Worm (Caenorhabditis elegans) whole organism, L4 larva: Measurements from ENCODE around the gene fkh-4.
"Not testable (repeated sequence)": the region's sequence is repeated elsewhere in the genome, so short reads cannot be mapped to it uniquely, and the experiment has no call there.

Experiments used
- D1046.2 ChIP-seq: fragments of 200-800 bp; sonication (Bioruptor generic); IDR thresholded peaks from 2 replicates; pipeline ENCODE4 v1.3.6; 2022; ENCODE audit warnings: missing genetic modification characterization, missing compliant biosample characterization
- F26F4.8 ChIP-seq: fragments of 200-800 bp; sonication (Bioruptor generic); conservative IDR thresholded peaks from 2 replicates; pipeline ENCODE4 v1.3.6; 2022; ENCODE audit warnings: missing genetic modification characterization, missing compliant biosample characterization
- Y48G9A.11 ChIP-seq: fragments of 200-800 bp; sonication (Bioruptor generic); IDR thresholded peaks from 2 replicates; pipeline ENCODE4 v1.3.6; 2022; ENCODE audit warnings: missing genetic modification reagents, missing genetic modification characterization, missing compliant biosample characterization
- ZK337.2 ChIP-seq: fragments of 200-800 bp; sonication (Bioruptor generic); IDR thresholded peaks from 2 replicates; pipeline ENCODE4 v1.3.6; 2022; ENCODE audit warnings: missing genetic modification reagents, missing genetic modification characterization, missing compliant biosample characterization
- aly-2 ChIP-seq: sonication (generic microtip); optimal IDR thresholded peaks from 2 replicates; lab custom pipeline; 2018; ENCODE audit warnings: missing biosample characterization, missing genetic modification characterization
- arid-1 ChIP-seq: fragments of 200-800 bp; sonication (Bioruptor generic); conservative IDR thresholded peaks from 2 replicates; pipeline ENCODE4 v1.3.6; 2022; ENCODE audit warnings: missing genetic modification reagents, missing genetic modification characterization, missing compliant biosample characterization
- attf-4 ChIP-seq: sonication (generic microtip); optimal IDR thresholded peaks from 3 replicates; lab custom pipeline; 2017; ENCODE audit warnings: missing biosample characterization, missing genetic modification characterization
- ceh-44 ChIP-seq: fragments of 200-800 bp; sonication (Bioruptor generic); IDR thresholded peaks from 2 replicates; pipeline ENCODE4 v1.3.6; 2022; ENCODE audit warnings: missing genetic modification reagents, missing genetic modification characterization, missing compliant biosample characterization
- dmd-6 ChIP-seq: fragments of 200-800 bp; sonication (Bioruptor generic); IDR thresholded peaks from 2 replicates; pipeline ENCODE4 v1.3.6; 2022; ENCODE audit warnings: missing genetic modification reagents, missing genetic modification characterization, missing compliant biosample characterization
- duxl-1 ChIP-seq: sonication (generic microtip); optimal IDR thresholded peaks from 2 replicates; lab custom pipeline; 2016; ENCODE audit warnings: mild to moderate bottlenecking, missing genetic modification characterization, moderate library complexity, missing compliant biosample characterization; ENCODE audit not compliant: poor library complexity
- hlh-11 ChIP-seq: fragments of 200-800 bp; sonication (Bioruptor generic); optimal IDR thresholded peaks from 2 replicates; lab custom pipeline; 2018; ENCODE audit warnings: mild to moderate bottlenecking, missing genetic modification characterization, missing compliant biosample characterization
- hlh-30 ChIP-seq: sonication (generic microtip); optimal IDR thresholded peaks from 2 replicates; lab custom pipeline; 2017; ENCODE audit warnings: antibody characterized with exemption, mild to moderate bottlenecking, missing genetic modification characterization, missing compliant biosample characterization; ENCODE audit not compliant: insufficient read depth
- jun-1 ChIP-seq: fragments of 150-350 bp; optimal IDR thresholded peaks from 2 replicates; lab custom pipeline; 2014; ENCODE audit warnings: missing biosample characterization, missing genetic modification reagents, missing genetic modification characterization
- lin-1 ChIP-seq: fragments of 200-800 bp; sonication (Bioruptor generic); IDR thresholded peaks from 2 replicates; pipeline ENCODE4 v1.3.6; 2022; ENCODE audit warnings: missing genetic modification reagents, missing genetic modification characterization, missing compliant biosample characterization
- lin-13 ChIP-seq: fragments of 150-350 bp; optimal IDR thresholded peaks from 2 replicates; lab custom pipeline; 2014; ENCODE audit warnings: missing biosample characterization, missing genetic modification reagents, missing genetic modification characterization
- lin-29 ChIP-seq: fragments of 200-800 bp; sonication (Bioruptor generic); IDR thresholded peaks from 2 replicates; pipeline ENCODE4 v1.3.6; 2022; ENCODE audit warnings: missing genetic modification reagents, missing genetic modification characterization, missing compliant biosample characterization
- madf-5 ChIP-seq, 2 experiments: fragments of 200-800 bp; sonication (Bioruptor generic); IDR thresholded peaks; 2 replicates each; pipeline ENCODE4 v1.3.6; 2022; ENCODE audit warnings: missing compliant biosample characterization in 2 of 2, missing genetic modification characterization in 2 of 2
- mep-1 ChIP-seq: fragments of 150-350 bp; sonication (generic microtip); optimal IDR thresholded peaks from 3 replicates; lab custom pipeline; 2014; ENCODE audit warnings: missing biosample characterization, missing genetic modification characterization
- mes-2 ChIP-seq: sonication (generic microtip); optimal IDR thresholded peaks from 2 replicates; lab custom pipeline; 2016; ENCODE audit warnings: missing genotype, mild to moderate bottlenecking, missing genetic modification characterization, missing compliant biosample characterization; ENCODE audit not compliant: poor library complexity, severe bottlenecking
- nhr-10 ChIP-seq: fragments of 150-350 bp; optimal IDR thresholded peaks from 2 replicates; lab custom pipeline; 2014; ENCODE audit warnings: missing biosample characterization, missing genetic modification characterization
- nhr-102 ChIP-seq: sonication (generic microtip); optimal IDR thresholded peaks from 2 replicates; lab custom pipeline; 2016; ENCODE audit warnings: mild to moderate bottlenecking, missing genetic modification characterization, moderate library complexity, missing compliant biosample characterization
- nhr-28 ChIP-seq: fragments of 150-350 bp; optimal IDR thresholded peaks from 2 replicates; lab custom pipeline; 2014; ENCODE audit warnings: missing biosample characterization, missing genetic modification characterization
- nhr-42 ChIP-seq: fragments of 200-800 bp; sonication (Bioruptor generic); IDR thresholded peaks from 2 replicates; pipeline ENCODE4 v1.3.6; 2022; ENCODE audit warnings: missing genetic modification characterization, missing compliant biosample characterization
- nhr-48 ChIP-seq: sonication (generic microtip); optimal IDR thresholded peaks from 2 replicates; lab custom pipeline; 2016; ENCODE audit warnings: mild to moderate bottlenecking, missing genetic modification characterization, missing compliant biosample characterization
- nhr-77 ChIP-seq: fragments of 150-350 bp; optimal IDR thresholded peaks from 2 replicates; lab custom pipeline; 2014; ENCODE audit warnings: missing biosample characterization, missing genetic modification characterization
- php-3 ChIP-seq: fragments of 200-800 bp; sonication (Bioruptor generic); IDR thresholded peaks from 2 replicates; pipeline ENCODE4 v1.3.6; 2022; ENCODE audit warnings: missing genetic modification reagents, missing genetic modification characterization, missing compliant biosample characterization
- pqm-1 ChIP-seq: sonication (generic microtip); optimal IDR thresholded peaks from 2 replicates; lab custom pipeline; 2017; ENCODE audit warnings: missing biosample characterization, missing genetic modification characterization
- set-16 ChIP-seq: fragments of 200-800 bp; sonication (Bioruptor generic); IDR thresholded peaks from 2 replicates; pipeline ENCODE4 v1.3.6; 2022; ENCODE audit warnings: missing genetic modification reagents, missing genetic modification characterization, missing compliant biosample characterization
- skn-1 ChIP-seq: fragments of 150-350 bp; optimal IDR thresholded peaks from 2 replicates; lab custom pipeline; 2014; ENCODE audit warnings: missing biosample characterization, missing genetic modification characterization
- snpc-4 ChIP-seq: fragments of 150-350 bp; optimal IDR thresholded peaks from 2 replicates; lab custom pipeline; 2014; ENCODE audit warnings: missing biosample characterization, missing genetic modification characterization
- spr-1 ChIP-seq: sonication (generic microtip); optimal IDR thresholded peaks from 2 replicates; lab custom pipeline; 2016; ENCODE audit warnings: mild to moderate bottlenecking, missing genetic modification characterization, missing compliant biosample characterization
- tra-1 ChIP-seq: fragments of 200-800 bp; sonication (Bioruptor generic); IDR thresholded peaks from 2 replicates; pipeline ENCODE4 v1.3.6; 2022; ENCODE audit warnings: missing genetic modification reagents, missing genetic modification characterization, missing compliant biosample characterization
- unc-62 ChIP-seq, 3 experiments: fragments of 150-350 bp in 1 of 3; sonication (generic microtip); optimal IDR thresholded peaks in 2 of 3; peaks in 1 of 3; 1 replicate in 1 of 3; 2 replicates in 2 of 3; lab custom pipeline; 2014 to 2017; ENCODE audit warnings: missing biosample characterization in 3 of 3, missing genetic modification characterization in 3 of 3, missing genetic modification reagents in 3 of 3, missing genotype in 1 of 3
- vab-7 ChIP-seq: fragments of 200-800 bp; sonication (Bioruptor generic); IDR thresholded peaks from 2 replicates; pipeline ENCODE4 v1.3.6; 2022; ENCODE audit warnings: missing genetic modification reagents, missing genetic modification characterization, missing compliant biosample characterization
- zfp-3 ChIP-seq: fragments of 200-800 bp; sonication (Bioruptor generic); conservative IDR thresholded peaks from 2 replicates; pipeline ENCODE4 v1.3.6; 2022; ENCODE audit warnings: missing genetic modification reagents, missing genetic modification characterization, missing compliant biosample characterization

Gene fkh-4

DNA sequence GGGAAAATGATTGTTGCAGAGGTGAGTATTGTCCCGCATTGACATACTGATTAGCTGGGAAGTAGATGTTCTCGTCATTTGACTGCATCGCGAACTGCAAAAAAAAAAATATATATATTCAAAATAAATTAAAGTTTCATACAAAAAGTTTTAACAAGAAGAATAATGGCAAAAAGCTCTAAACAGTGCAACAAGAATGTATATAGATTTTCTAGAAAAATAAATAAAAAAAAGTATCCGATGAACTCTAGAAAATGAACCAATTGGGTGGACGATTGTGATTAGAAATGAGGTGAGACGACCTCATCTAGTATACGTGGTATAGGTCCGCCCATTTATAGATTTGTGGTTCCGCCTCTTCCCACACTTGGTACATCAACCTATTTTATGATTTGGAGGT is at the start of gene fkh-4:
TSS of gene fkh-4 (minus strand) at position 101 of the 400 bp plus-strand sequence.
- not testable (repeated sequence) for TF ChIP-seq nhr-42 (GFP tag; lab: Robert Waterston, UW); vab-7 (GFP tag; lab: Robert Waterston, UW); snpc-4 (tag; lab: Kevin White, UChicago)
- TF ChIP-seq, all 104 proteins: peak for 0; not testable (repeated sequence) for 104

DNA sequence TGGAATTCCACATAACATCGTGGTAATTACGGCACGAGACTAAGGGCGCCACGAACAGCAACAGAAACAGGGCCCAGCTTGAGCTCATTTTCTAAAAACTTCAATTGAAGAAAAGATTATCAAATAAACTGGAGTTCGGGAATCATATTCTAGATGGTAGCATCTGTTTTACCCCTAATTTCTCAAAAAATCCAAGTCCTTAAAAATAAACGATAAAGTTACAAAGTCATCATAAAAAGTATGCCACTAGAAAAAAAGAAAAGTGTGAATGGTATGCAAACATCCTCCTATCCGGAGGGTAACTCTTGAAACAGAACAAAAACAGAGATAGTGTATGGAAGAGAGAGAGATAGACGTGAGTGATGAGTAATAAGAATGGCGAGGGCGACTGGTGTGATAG is 48.7 kb upstream of the fkh-4 start, which contains the start of gene efn-3:
TSS of gene efn-3 (minus strand) at position 101 of the 400 bp plus-strand sequence.
- TF ChIP-seq nhr-48 (tag; lab: Kevin White, UChicago), result no peak
- no peak for TF ChIP-seq php-3 (GFP tag; lab: Robert Waterston, UW)
- no peak for TF ChIP-seq lin-29 (GFP tag; lab: Robert Waterston, UW)
- TF ChIP-seq ceh-44 (GFP tag; lab: Robert Waterston, UW), result no peak

DNA sequence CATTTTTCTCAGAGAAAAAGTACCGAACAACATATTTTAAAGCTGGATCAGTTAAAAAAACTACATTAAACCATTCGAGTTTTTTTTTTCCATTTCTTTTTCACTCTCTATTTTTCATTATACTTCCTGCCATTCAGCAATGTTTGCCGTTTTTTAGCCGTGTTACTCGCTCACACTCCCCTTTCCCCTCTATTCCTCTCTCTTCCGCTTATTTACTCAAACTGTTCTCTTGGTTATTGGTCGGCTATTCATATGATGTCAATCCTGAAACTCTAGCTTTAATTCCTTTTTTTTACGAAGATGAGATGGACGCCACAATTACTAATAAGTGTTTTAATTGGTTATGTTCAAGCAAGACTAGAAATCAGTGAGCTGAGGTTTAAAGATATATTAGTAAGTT is 43.2 kb upstream of the fkh-4 start, which contains the start of gene tre-4:
TSS of gene tre-4 (plus strand) at position 301 of the 400 bp plus-strand sequence.
- TF ChIP-seq nhr-48 (tag; lab: Kevin White, UChicago) (no peak), lin-1 (GFP tag; lab: Robert Waterston, UW) (no peak), nhr-102 (no peak), F26F4.8 (GFP tag; lab: Robert Waterston, UW) (no peak), arid-1 (no peak), hlh-30 (tag; lab: Kevin White, UChicago) (no peak), spr-1 (tag; lab: Kevin White, UChicago) (no peak), ZK337.2 (GFP tag; lab: Robert Waterston, UW) (no peak), php-3 (GFP tag; lab: Robert Waterston, UW) (no peak), pqm-1 (tag; lab: Kevin White, UChicago) (no peak), duxl-1 (tag; lab: Kevin White, UChicago) (no peak), mes-2 (no peak), zfp-3 (GFP tag; lab: Robert Waterston, UW) (no peak), mep-1 (no peak), skn-1 (no peak), aly-2 (tag; lab: Kevin White, UChicago) (no peak), nhr-77 (tag; lab: Kevin White, UChicago) (no peak), attf-4 (tag; lab: Kevin White, UChicago) (no peak), tra-1 (GFP tag; lab: Robert Waterston, UW) (no peak), lin-13 (GFP tag; lab: Kevin White, UChicago) (no peak)

DNA sequence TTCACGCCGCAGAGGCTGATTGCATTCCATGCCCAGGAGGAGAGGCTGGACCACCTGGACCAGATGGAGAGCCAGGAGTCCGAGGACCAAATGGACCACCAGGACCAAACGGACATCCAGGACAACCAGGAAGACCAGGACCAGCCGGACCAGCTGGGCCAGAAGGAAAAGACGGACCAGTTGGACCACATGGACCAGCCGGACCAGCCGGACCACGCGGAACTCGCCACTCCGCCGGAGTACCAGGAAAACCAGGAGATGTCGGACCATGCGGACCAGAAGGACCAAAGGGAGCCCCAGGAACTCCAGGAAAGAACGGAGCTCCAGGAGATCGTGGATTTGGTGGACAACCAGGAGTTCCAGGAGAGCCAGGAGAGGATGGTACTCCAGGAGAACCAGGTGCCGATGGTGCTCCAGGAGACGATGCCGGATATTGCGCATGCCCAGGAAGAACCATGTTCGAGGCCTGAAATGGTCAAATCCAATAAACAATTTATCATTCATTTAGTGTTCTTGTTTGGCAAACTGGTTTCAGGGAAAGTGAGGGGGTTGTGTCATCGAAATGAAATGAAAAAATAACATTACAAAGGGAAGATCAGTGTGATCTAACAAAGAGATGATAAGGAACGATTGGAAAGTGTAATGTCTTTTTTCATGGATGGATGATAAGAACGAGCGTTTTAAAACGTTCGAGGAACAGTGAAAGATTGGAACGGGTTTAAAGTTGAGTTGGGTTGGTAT is 41.4 kb upstream of the fkh-4 start:
- TF ChIP-seq hlh-11 (peak; percentile 15), php-3 (GFP tag; lab: Robert Waterston, UW) (0 out of 2 replicates have a peak, but pooled peaks have one; percentile 9), madf-5 (GFP tag; IDR thresholded peaks at IDR 0.05; lab: Robert Waterston, UW) (0 out of 4 replicates have a peak, but pooled peaks of 1 of the 2 experiments have one; percentile 43), D1046.2 (GFP tag; lab: Robert Waterston, UW) (no peak), Y48G9A.11 (GFP tag; lab: Robert Waterston, UW) (no peak), unc-62 (GFP tag; optimal IDR thresholded peaks at IDR 0.05 in 1 of 2; lab: Kevin White, UChicago) (peak in 1 of 2 experiments; percentile 46), unc-62 (tag; optimal IDR thresholded peaks at IDR 0.05; lab: Kevin White, UChicago) (no peak), dmd-6 (GFP tag; lab: Robert Waterston, UW) (peak; percentile 11; the same call in 1 of the 2 replicates), jun-1 (tag; lab: Kevin White, UChicago) (peak; percentile 18), nhr-28 (tag; lab: Kevin White, UChicago) (peak; percentile 42), nhr-10 (tag; lab: Kevin White, UChicago) (no peak), set-16 (peak; percentile 96)
